Fruit fly (Drosophila melanogaster): ENCODE results near the gene Cyt-c1L.

Gene Cyt-c1L

dm6 chr3R:29204033-29204432 is at the start of gene Cyt-c1L:
Gene Cyt-c1L (minus strand): TSS chr3R:29204133.
- TF ChIP-seq jim (GFP tag; optimal IDR thresholded peaks at IDR 0.05) = no peak

dm6 chr3R:29251418-29251817 is 47.5 kb upstream of the Cyt-c1L start:
- TF ChIP-seq Dif (GFP tag; optimal IDR thresholded peaks at IDR 0.05; ENCODE audit: partially characterized antibody) = no peak
- TF ChIP-seq foxo (GFP tag; optimal IDR thresholded peaks at IDR 0.05) = no peak
- no peak for TF ChIP-seq tai (GFP tag; optimal IDR thresholded peaks at IDR 0.05)
- TF ChIP-seq CG9705 (GFP tag; optimal IDR thresholded peaks at IDR 0.05) = no peak
- peak; percentile 40 for TF ChIP-seq woc (GFP tag; optimal IDR thresholded peaks at IDR 0.05)
- TF ChIP-seq psq (GFP tag; optimal IDR thresholded peaks at IDR 0.05) = no peak
- TF ChIP-seq lola (GFP tag; optimal IDR thresholded peaks at IDR 0.05) = no peak
- no peak for TF ChIP-seq dmrt93B (GFP tag; optimal IDR thresholded peaks at IDR 0.05)
- TF ChIP-seq CrebA (GFP tag; optimal IDR thresholded peaks at IDR 0.05; ENCODE audit: borderline replicate concordance) = no peak
- no peak for TF ChIP-seq Abd-B (GFP tag; optimal IDR thresholded peaks at IDR 0.05)
- TF ChIP-seq jim (GFP tag; optimal IDR thresholded peaks at IDR 0.05) = no peak
- TF ChIP-seq GATAd (GFP tag; optimal IDR thresholded peaks at IDR 0.05) = no peak
- no peak for TF ChIP-seq rgr (GFP tag; optimal IDR thresholded peaks at IDR 0.05)
- no peak for TF ChIP-seq dl (GFP tag; optimal IDR thresholded peaks at IDR 0.05; ENCODE audit: insufficient read depth in 1 of 2, partially characterized antibody in 2 of 2)
- no peak for TF ChIP-seq Rel (GFP tag; optimal IDR thresholded peaks at IDR 0.05)
- peak; percentile 50 for TF ChIP-seq Rel (tag; optimal IDR thresholded peaks at IDR 0.05)
- TF ChIP-seq HLH106 (tag; optimal IDR thresholded peaks at IDR 0.05) = no peak
- TF ChIP-seq fru (GFP tag; optimal IDR thresholded peaks at IDR 0.05) = peak; percentile 1
- no peak for TF ChIP-seq usp (GFP tag; optimal IDR thresholded peaks at IDR 0.05)
- no peak for TF ChIP-seq Jra (GFP tag; optimal IDR thresholded peaks at IDR 0.05)
- no peak for TF ChIP-seq pan (optimal IDR thresholded peaks at IDR 0.05)
- TF ChIP-seq ey (GFP tag; optimal IDR thresholded peaks at IDR 0.05) = no peak
- peak; percentile 3 for TF ChIP-seq brk (GFP tag; optimal IDR thresholded peaks at IDR 0.05)
- TF ChIP-seq Mio (GFP tag; optimal IDR thresholded peaks at IDR 0.05) = no peak
- TF ChIP-seq dsf (GFP tag; optimal IDR thresholded peaks at IDR 0.05; ENCODE audit: borderline replicate concordance) = no peak
- TF ChIP-seq Vsx2 (GFP tag; optimal IDR thresholded peaks at IDR 0.05; ENCODE audit: partially characterized antibody) = peak; percentile 31
- peak; percentile 61 for TF ChIP-seq Hr83 (GFP tag; optimal IDR thresholded peaks at IDR 0.05; ENCODE audit: poor library complexity, severe bottlenecking)
- peak; percentile 19 for TF ChIP-seq br (GFP tag; optimal IDR thresholded peaks at IDR 0.05)
- TF ChIP-seq Myc (optimal IDR thresholded peaks at IDR 0.05) = peak; percentile 79
- no peak for TF ChIP-seq Hr78 (GFP tag; optimal IDR thresholded peaks at IDR 0.05)
- no peak for TF ChIP-seq Hnf4 (GFP tag; optimal IDR thresholded peaks at IDR 0.05)
- no peak for TF ChIP-seq N (GFP tag; optimal IDR thresholded peaks at IDR 0.05)
- peak; percentile 50 for TF ChIP-seq OdsH (GFP tag; optimal IDR thresholded peaks at IDR 0.05)
- no peak for TF ChIP-seq sage (GFP tag; optimal IDR thresholded peaks at IDR 0.05)
- no peak for TF ChIP-seq CG32264 (GFP tag; optimal IDR thresholded peaks at IDR 0.05)
- TF ChIP-seq h (GFP tag; optimal IDR thresholded peaks at IDR 0.05) = no peak
- TF ChIP-seq Dfd (GFP tag; optimal IDR thresholded peaks at IDR 0.05) = no peak
- no peak for TF ChIP-seq Sp1 (GFP tag; optimal IDR thresholded peaks at IDR 0.05)
- TF ChIP-seq sv (GFP tag; optimal IDR thresholded peaks at IDR 0.05) = peak; percentile 13

DNA sequence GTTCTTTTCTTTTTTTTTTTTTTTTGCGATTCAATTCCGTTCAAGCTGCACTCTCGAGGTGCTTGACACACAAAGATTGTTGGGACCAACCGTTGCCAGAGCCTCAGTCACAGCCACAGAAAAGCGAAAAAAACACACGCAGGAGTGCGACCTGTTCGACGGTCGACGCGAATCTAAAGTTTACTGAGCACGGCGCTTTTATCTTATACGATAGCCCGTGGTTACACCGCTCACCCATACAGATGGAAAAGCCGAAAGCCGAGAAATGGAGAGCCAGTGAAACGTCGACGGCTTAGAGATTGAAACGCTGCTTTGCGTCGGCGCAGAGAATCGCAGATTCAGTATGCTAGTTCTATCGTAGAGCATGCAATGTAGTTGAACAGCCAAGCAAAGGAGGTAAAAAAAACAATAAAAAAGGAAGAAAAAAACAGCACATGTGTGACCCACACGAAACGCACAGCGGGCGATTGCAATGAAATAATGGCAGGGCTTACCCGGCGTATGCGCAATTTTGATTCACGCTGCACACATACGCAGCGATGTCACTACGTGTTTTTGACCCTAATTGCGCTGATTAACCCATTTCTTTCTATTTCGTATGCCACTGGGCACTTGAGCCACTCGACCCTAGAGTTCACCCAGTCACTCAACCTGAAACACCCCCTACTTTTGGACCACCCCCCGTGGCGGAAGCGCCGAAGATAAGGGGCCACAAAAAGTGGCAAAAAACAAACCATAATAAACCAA is 46.5 kb upstream of the Cyt-c1L start, which contains the start of gene SP1029:
Gene SP1029 (minus strand): TSS at position 180 of the 747 bp plus-strand sequence.
- TF ChIP-seq GATAd (GFP tag; optimal IDR thresholded peaks at IDR 0.05) (no peak), usp (GFP tag; optimal IDR thresholded peaks at IDR 0.05) (no peak)
